Worm (Caenorhabditis elegans) whole organism, midembryonic: ENCODE data around the gene raga-1.

Experiments
- cog-1 ChIP-seq: sonication (generic microtip); optimal IDR thresholded peaks from 2 replicates; lab custom pipeline; 2016; ENCODE audit warnings: missing genetic modification characterization, missing compliant biosample characterization
- ref-1 ChIP-seq: fragments of 200-800 bp; sonication (Bioruptor generic); conservative IDR thresholded peaks from 2 replicates; pipeline ENCODE4 v1.3.6; 2022; ENCODE audit warnings: missing genetic modification reagents, missing genetic modification characterization, missing compliant biosample characterization
- tab-1 ChIP-seq: fragments of 200-800 bp; sonication (Bioruptor generic); IDR thresholded peaks from 2 replicates; pipeline ENCODE4 v1.3.6; 2022; ENCODE audit warnings: missing genetic modification characterization, missing compliant biosample characterization
- ztf-29 ChIP-seq: fragments of 200-800 bp; sonication (Bioruptor generic); IDR thresholded peaks from 2 replicates; pipeline ENCODE4 v1.3.6; 2022; ENCODE audit warnings: missing genetic modification reagents, missing genetic modification characterization, missing compliant biosample characterization

DNA sequence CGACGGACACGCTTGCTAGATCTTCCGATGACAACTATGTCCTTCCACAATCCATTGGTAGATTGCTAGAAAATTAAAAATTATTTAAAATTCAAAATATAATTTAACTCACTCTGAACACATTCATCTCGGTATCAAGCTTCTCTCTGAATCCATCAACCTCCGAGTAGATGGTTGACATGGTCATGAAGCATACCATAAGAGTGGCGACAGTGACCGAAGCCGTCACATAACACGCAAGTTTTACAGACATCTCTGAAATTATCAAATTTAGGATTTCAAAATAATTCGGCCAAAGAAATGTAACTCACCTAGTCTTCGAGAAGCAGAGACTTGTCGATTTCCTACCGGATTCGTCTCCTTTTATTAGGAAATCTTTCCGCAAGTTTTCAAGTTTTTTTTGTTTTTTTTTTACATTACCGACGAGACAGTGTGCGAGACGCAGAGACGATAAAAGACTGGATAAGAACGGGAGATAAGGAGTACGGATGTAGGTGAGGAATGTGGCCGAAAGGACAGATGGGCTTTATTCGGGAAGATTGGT is 36.4 kb downstream of the raga-1 start, which contains the start of gene sqt-1:
- TF ChIP-seq ztf-29 (no peak), cog-1 (tag; lab: Kevin White, UChicago) (no peak), ref-1 (no peak), tab-1 (GFP tag; lab: Robert Waterston, UW) (no peak)
